Fruit fly (Drosophila melanogaster): ENCODE results near the gene Pex19.

The Pex19 gene

DNA sequence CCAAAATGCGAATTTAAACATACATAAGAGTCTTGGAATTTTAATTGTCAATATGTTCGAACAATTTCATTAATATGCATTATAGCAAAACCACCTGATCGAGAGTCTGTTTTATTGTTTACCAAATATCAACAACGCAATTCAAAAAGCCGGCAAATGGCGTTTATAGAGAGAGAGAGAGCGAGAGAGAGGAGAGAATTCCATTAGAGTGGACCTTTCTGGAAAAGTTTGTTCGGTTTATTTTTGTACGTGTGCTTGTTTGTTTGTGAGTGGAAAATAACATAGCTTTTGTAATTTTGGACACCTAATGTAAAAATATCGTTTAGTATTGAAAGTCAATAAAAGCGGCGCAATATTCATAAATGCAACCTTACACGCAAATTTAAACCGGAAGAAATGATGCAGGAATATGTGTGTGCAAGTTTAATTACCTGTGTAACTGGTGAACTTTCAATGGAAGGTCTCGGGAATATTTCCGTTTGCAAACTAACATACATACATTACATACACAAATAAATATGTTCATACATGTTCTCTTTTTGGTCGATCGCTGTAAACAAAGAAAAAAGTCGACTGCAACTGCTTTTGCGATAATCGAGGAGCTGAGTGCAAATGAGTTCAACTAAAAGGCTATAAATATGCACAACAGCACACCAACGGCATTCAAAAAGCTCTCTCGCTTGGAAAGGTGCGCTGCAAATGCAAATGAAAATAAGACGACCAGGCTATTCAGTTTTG is 46.8 kb upstream of the Pex19 start, which contains the start of gene CG6785 (continued):
- no peak for TF ChIP-seq pan (optimal IDR thresholded peaks at IDR 0.05)
- peak in 1 of 2 experiments; percentile 59 for TF ChIP-seq pan (GFP tag; optimal IDR thresholded peaks at IDR 0.05 in 1 of 2, IDR thresholded peaks at IDR 0.05 in 1 of 2)
- TF ChIP-seq CG11085 (GFP tag; IDR thresholded peaks at IDR 0.05) = no peak
- peak; percentile 35 for TF ChIP-seq chn (GFP tag; optimal IDR thresholded peaks at IDR 0.05)
- peak; percentile 76 for TF ChIP-seq tap (tag; optimal IDR thresholded peaks at IDR 0.05)
- peak; percentile 89 for TF ChIP-seq CG1529 (GFP tag; optimal IDR thresholded peaks at IDR 0.05)
- peak; percentile 77 for TF ChIP-seq nom (GFP tag; optimal IDR thresholded peaks at IDR 0.05)
- no peak for TF ChIP-seq bbx (GFP tag; IDR thresholded peaks at IDR 0.05; ENCODE audit: partially characterized antibody)
- no peak for TF ChIP-seq croc (GFP tag; conservative IDR thresholded peaks at IDR 0.05)
- peak; percentile 64 for TF ChIP-seq CG7839 (tag; optimal IDR thresholded peaks at IDR 0.05)
- TF ChIP-seq CG32532 (GFP tag; IDR thresholded peaks at IDR 0.05) = peak; percentile 38; the same call in 1 of the 2 replicates
- no peak for TF ChIP-seq hbn (GFP tag; IDR thresholded peaks at IDR 0.05; ENCODE audit: partially characterized antibody)
- TF ChIP-seq fu2 (GFP tag; optimal IDR thresholded peaks at IDR 0.05) = no peak
- peak; percentile 81 for TF ChIP-seq gem (tag; optimal IDR thresholded peaks at IDR 0.05)
- no peak; the same call in 2 of the 3 replicates for TF ChIP-seq B-H1 (GFP tag; IDR thresholded peaks at IDR 0.05)
- TF ChIP-seq CG1792 (GFP tag; optimal IDR thresholded peaks at IDR 0.05) = peak; percentile 75
- peak; percentile 70 for TF ChIP-seq fd102C (GFP tag; optimal IDR thresholded peaks at IDR 0.05)
- no peak for TF ChIP-seq prd (optimal IDR thresholded peaks at IDR 0.05)
- TF ChIP-seq prd (GFP tag; IDR thresholded peaks at IDR 0.05) = peak; percentile 55; the same call in 2 of the 3 replicates
- TF ChIP-seq CG8944 (GFP tag; optimal IDR thresholded peaks at IDR 0.05) = peak; percentile 80
- TF ChIP-seq YL-1 (GFP tag; optimal IDR thresholded peaks at IDR 0.05) = peak; percentile 92
- TF ChIP-seq nerfin-2 (GFP tag; IDR thresholded peaks at IDR 0.05; ENCODE audit: partially characterized antibody) = no peak
- peak; percentile 62 for TF ChIP-seq phol (tag; optimal IDR thresholded peaks at IDR 0.05)
- no peak for TF ChIP-seq Mrtf (GFP tag; IDR thresholded peaks at IDR 0.05)
- TF ChIP-seq odd (GFP tag; optimal IDR thresholded peaks at IDR 0.05) = peak; percentile 95
- TF ChIP-seq lola (GFP tag; optimal IDR thresholded peaks at IDR 0.05) = peak in 1 of 3 experiments; percentile 58
- TF ChIP-seq CG7963 (GFP tag; IDR thresholded peaks at IDR 0.05; ENCODE audit: partially characterized antibody) = no peak
- no peak for TF ChIP-seq emc (GFP tag; optimal IDR thresholded peaks at IDR 0.05)
- peak; percentile 77 for TF ChIP-seq gcm2 (GFP tag; optimal IDR thresholded peaks at IDR 0.05)
- no peak for TF ChIP-seq klu (GFP tag; IDR thresholded peaks at IDR 0.05)
- TF ChIP-seq Jarid2 (GFP tag; optimal IDR thresholded peaks at IDR 0.05) = peak; percentile 51
- TF ChIP-seq lov (optimal IDR thresholded peaks at IDR 0.05) = no peak
- TF ChIP-seq lov (GFP tag; IDR thresholded peaks at IDR 0.05) = no peak
- peak; percentile 55 for TF ChIP-seq CTCF (GFP tag; optimal IDR thresholded peaks at IDR 0.05)
- peak; percentile 69 for TF ChIP-seq dmrt11E (tag; optimal IDR thresholded peaks at IDR 0.05)
- TF ChIP-seq CG18476 (GFP tag; optimal IDR thresholded peaks at IDR 0.05) = peak; percentile 57
- TF ChIP-seq CG5180 (GFP tag; optimal IDR thresholded peaks at IDR 0.05) = peak; percentile 83
- TF ChIP-seq her (GFP tag; optimal IDR thresholded peaks at IDR 0.05) = peak; percentile 91
- no peak for TF ChIP-seq br (optimal IDR thresholded peaks at IDR 0.05)
- TF ChIP-seq NK7.1 (GFP tag; optimal IDR thresholded peaks at IDR 0.05) = peak; percentile 84
- peak; percentile 90 for TF ChIP-seq org-1 (GFP tag; optimal IDR thresholded peaks at IDR 0.05)
- TF ChIP-seq Hr39 (optimal IDR thresholded peaks at IDR 0.05) = no peak
- peak; percentile 18 for TF ChIP-seq HmgD (GFP tag; optimal IDR thresholded peaks at IDR 0.05)
- peak; percentile 83 for TF ChIP-seq CG11723 (GFP tag; optimal IDR thresholded peaks at IDR 0.05)
- TF ChIP-seq CG15073 (GFP tag; optimal IDR thresholded peaks at IDR 0.05) = peak; percentile 9
- TF ChIP-seq mld (GFP tag; IDR thresholded peaks at IDR 0.05; ENCODE audit: partially characterized antibody) = no peak
- TF ChIP-seq gsb (GFP tag; IDR thresholded peaks at IDR 0.05) = no peak
- peak; percentile 72 for TF ChIP-seq az2 (GFP tag; optimal IDR thresholded peaks at IDR 0.05)
- peak; percentile 91 for TF ChIP-seq NC2β (GFP tag; optimal IDR thresholded peaks at IDR 0.05)
- no peak for TF ChIP-seq toy (GFP tag; IDR thresholded peaks at IDR 0.05)
- TF ChIP-seq cwo (GFP tag; optimal IDR thresholded peaks at IDR 0.05) = peak; percentile 60

All from whole organism, embryonic.